Worm (Caenorhabditis elegans): ENCODE measurements around the gene C27C12.3.

ce11 chrX:14894380-14894779 is 28.7 kb upstream of the C27C12.3 start:
- TF ChIP-seq lin-39 (tag; optimal IDR thresholded peaks at IDR 0.05) = no peak
- TF ChIP-seq nhr-237 (tag; optimal IDR thresholded peaks at IDR 0.05) = no peak
- TF ChIP-seq C04F5.9 (tag; optimal IDR thresholded peaks at IDR 0.05) = no peak
- no peak for TF ChIP-seq nhr-28 (tag; optimal IDR thresholded peaks at IDR 0.05)
- TF ChIP-seq elt-3 (tag; optimal IDR thresholded peaks at IDR 0.05) = peak in 2 of 6 experiments; percentile 73 to 78
- no peak for TF ChIP-seq dpl-1 (GFP tag; optimal IDR thresholded peaks at IDR 0.05)
- TF ChIP-seq sox-4 (tag; optimal IDR thresholded peaks at IDR 0.05) = no peak
- no peak for TF ChIP-seq hlh-4 (tag; optimal IDR thresholded peaks at IDR 0.05)
- TF ChIP-seq nhr-12 (tag; optimal IDR thresholded peaks at IDR 0.05) = no peak
